Fruit fly (Drosophila melanogaster) whole organism, embryonic: ENCODE data around the gene sni.
A peak's percentile ranks its signal among the peaks of the same experiment; 100 is the strongest.

ENCODE experiments used
- Asciz ChIP-seq: fragments of 200-800 bp; sonication (Bioruptor generic); optimal IDR thresholded peaks from 2 replicates; lab custom pipeline; 2017; ENCODE audit warnings: missing biosample characterization, mild to moderate bottlenecking, missing genetic modification characterization, missing genetic modification reagents
- BEAF-32 ChIP-seq: fragments of 200-800 bp; sonication (Bioruptor generic); optimal IDR thresholded peaks from 3 replicates; lab custom pipeline; 2017; ENCODE audit warnings: missing biosample characterization, missing genetic modification characterization, mild to moderate bottlenecking, moderate library complexity, missing genetic modification reagents
- CG10431 ChIP-seq: fragments of 200-800 bp; sonication (Bioruptor generic); optimal IDR thresholded peaks from 3 replicates; lab custom pipeline; 2018; ENCODE audit warnings: missing biosample characterization, mild to moderate bottlenecking, missing genetic modification characterization
- CG10462 ChIP-seq: fragments of 200-800 bp; sonication (Bioruptor generic); optimal IDR thresholded peaks from 2 replicates; lab custom pipeline; 2016; ENCODE audit warnings: missing biosample characterization, missing genetic modification characterization
- CG10543 ChIP-seq: fragments of 200-800 bp; sonication (Bioruptor generic); optimal IDR thresholded peaks from 3 replicates; lab custom pipeline; 2017; ENCODE audit warnings: missing biosample characterization, mild to moderate bottlenecking, missing genetic modification characterization, moderate library complexity
- CG10565 ChIP-seq: fragments of 200-800 bp; sonication (Bioruptor generic); optimal IDR thresholded peaks from 3 replicates; lab custom pipeline; 2016; ENCODE audit warnings: missing biosample characterization, mild to moderate bottlenecking, missing genetic modification characterization
- CG11398 ChIP-seq: fragments of 200-800 bp; sonication (Bioruptor generic); optimal IDR thresholded peaks from 2 replicates; lab custom pipeline; 2016; ENCODE audit warnings: missing biosample characterization, missing genetic modification characterization
- CG12071 ChIP-seq: fragments of 200-800 bp; sonication (Bioruptor generic); optimal IDR thresholded peaks from 3 replicates; lab custom pipeline; 2018; ENCODE audit warnings: missing biosample characterization, mild to moderate bottlenecking, missing genetic modification characterization
- CG13424 ChIP-seq: fragments of 200-800 bp; sonication (Bioruptor generic); optimal IDR thresholded peaks from 2 replicates; lab custom pipeline; 2019; ENCODE audit warnings: missing biosample characterization, mild to moderate bottlenecking, missing genetic modification characterization, moderate library complexity
- CG14667 ChIP-seq: fragments of 200-800 bp; sonication (Bioruptor generic); IDR thresholded peaks from 2 replicates; pipeline ENCODE4 v1.3.6; 2022; ENCODE audit warnings: missing biosample characterization, missing genetic modification characterization
- CG16779 ChIP-seq: fragments of 200-800 bp; sonication (Bioruptor generic); IDR thresholded peaks from 2 replicates; pipeline ENCODE4 v1.3.6; 2022; ENCODE audit warnings: missing biosample characterization, missing genetic modification characterization
- CG18599 ChIP-seq: fragments of 200-800 bp; sonication (Bioruptor generic); optimal IDR thresholded peaks from 3 replicates; lab custom pipeline; 2017; ENCODE audit warnings: missing biosample characterization, missing genetic modification characterization, mild to moderate bottlenecking, moderate library complexity, missing genetic modification reagents
- CG2712 ChIP-seq: fragments of 200-800 bp; optimal IDR thresholded peaks from 3 replicates; lab custom pipeline; 2019; ENCODE audit warnings: missing biosample characterization, mild to moderate bottlenecking, missing genetic modification characterization, moderate library complexity
- CG34422 ChIP-seq: fragments of 200-800 bp; sonication (Bioruptor generic); IDR thresholded peaks from 3 replicates; pipeline ENCODE4 v1.3.6; 2022; ENCODE audit warnings: missing biosample characterization, missing genetic modification characterization
- CG3847 ChIP-seq: fragments of 200-800 bp; sonication (Bioruptor generic); IDR thresholded peaks from 2 replicates; pipeline ENCODE4 v1.3.6; 2022; ENCODE audit warnings: missing biosample characterization, missing genetic modification characterization
- CG4328 ChIP-seq: fragments of 200-800 bp; sonication (Bioruptor generic); optimal IDR thresholded peaks from 3 replicates; lab custom pipeline; 2017; ENCODE audit warnings: missing biosample characterization, missing genetic modification reagents, missing genetic modification characterization
- CG6175 ChIP-seq: fragments of 200-800 bp; sonication (Bioruptor generic); IDR thresholded peaks from 3 replicates; pipeline ENCODE4 v1.3.6; 2022; ENCODE audit warnings: missing biosample characterization, missing genetic modification characterization
- CG7357 ChIP-seq: fragments of 200-800 bp; sonication (Bioruptor generic); IDR thresholded peaks from 3 replicates; pipeline ENCODE4 v1.3.6; 2022; ENCODE audit warnings: missing biosample characterization, missing genetic modification characterization
- CG8359 ChIP-seq: fragments of 200-800 bp; sonication (Bioruptor generic); optimal IDR thresholded peaks from 2 replicates; lab custom pipeline; 2017; ENCODE audit warnings: missing biosample characterization, mild to moderate bottlenecking, missing genetic modification characterization, borderline replicate concordance
- CG8765 ChIP-seq: fragments of 200-800 bp; sonication (Bioruptor generic); IDR thresholded peaks from 2 replicates; pipeline ENCODE4 v1.3.6; 2022; ENCODE audit warnings: missing biosample characterization, missing genetic modification characterization
- CG8944 ChIP-seq: fragments of 200-800 bp; sonication (Bioruptor generic); optimal IDR thresholded peaks from 3 replicates; lab custom pipeline; 2016; ENCODE audit warnings: missing biosample characterization, missing genetic modification characterization
- CG9817 ChIP-seq: fragments of 200-800 bp; sonication (Bioruptor generic); optimal IDR thresholded peaks from 2 replicates; lab custom pipeline; 2018; ENCODE audit warnings: missing biosample characterization, mild to moderate bottlenecking, missing genetic modification characterization, moderate library complexity
- CG9932 ChIP-seq: fragments of 200-800 bp; sonication (Bioruptor generic); IDR thresholded peaks from 2 replicates; pipeline ENCODE4 v1.3.6; 2022; ENCODE audit warnings: missing biosample characterization, missing genetic modification characterization
- Elba2 ChIP-seq: fragments of 200-800 bp; sonication (Bioruptor generic); optimal IDR thresholded peaks from 3 replicates; lab custom pipeline; 2016; ENCODE audit warnings: missing biosample characterization, missing genetic modification characterization
- Ets65A ChIP-seq: fragments of 200-800 bp; sonication (Bioruptor generic); peaks from one replicate; lab custom pipeline; 2016; ENCODE audit warnings: missing biosample characterization, missing genetic modification characterization
- HLHmδ ChIP-seq: fragments of 200-800 bp; sonication (Bioruptor generic); optimal IDR thresholded peaks from 2 replicates; lab custom pipeline; 2018; ENCODE audit warnings: missing biosample characterization, mild to moderate bottlenecking, missing genetic modification characterization, moderate library complexity
- HmgD ChIP-seq: fragments of 200-800 bp; sonication (Bioruptor generic); optimal IDR thresholded peaks from 3 replicates; lab custom pipeline; 2016; ENCODE audit warnings: missing biosample characterization, missing genetic modification characterization
- Myb ChIP-seq: fragments of 200-800 bp; sonication (Bioruptor generic); optimal IDR thresholded peaks from 2 replicates; lab custom pipeline; 2016; ENCODE audit warnings: missing biosample characterization, missing genetic modification characterization
- Scr ChIP-seq: fragments of 200-800 bp; sonication (Bioruptor generic); IDR thresholded peaks from 2 replicates; pipeline ENCODE4 v1.3.6; 2022; ENCODE audit warnings: missing biosample characterization, missing genetic modification characterization; ENCODE audit not compliant: partially characterized antibody
- Sin3A ChIP-seq: fragments of >200 bp; optimal IDR thresholded peaks from 2 replicates; lab custom pipeline; 2018
- Six4 ChIP-seq: fragments of 200-800 bp; sonication (Bioruptor generic); optimal IDR thresholded peaks from 2 replicates; lab custom pipeline; 2016; ENCODE audit warnings: missing biosample characterization, missing genetic modification characterization
- Spps ChIP-seq: fragments of 200-800 bp; sonication (Bioruptor generic); optimal IDR thresholded peaks from 2 replicates; lab custom pipeline; 2018; ENCODE audit warnings: missing biosample characterization, mild to moderate bottlenecking, missing genetic modification characterization
- YL-1 ChIP-seq: fragments of 200-800 bp; sonication (Bioruptor generic); optimal IDR thresholded peaks from 3 replicates; lab custom pipeline; 2017; ENCODE audit warnings: missing biosample characterization, mild to moderate bottlenecking, missing genetic modification characterization
- amos ChIP-seq: fragments of 200-800 bp; sonication (Bioruptor generic); IDR thresholded peaks from 2 replicates; pipeline ENCODE4 v1.3.6; 2022; ENCODE audit warnings: missing biosample characterization, missing genetic modification characterization; ENCODE audit not compliant: partially characterized antibody
- aop ChIP-seq: fragments of 200-800 bp; sonication (Bioruptor generic); IDR thresholded peaks from 2 replicates; pipeline ENCODE4 v1.3.6; 2022; ENCODE audit warnings: missing biosample characterization, missing genetic modification characterization
- ara ChIP-seq: fragments of 200-800 bp; sonication (Bioruptor generic); IDR thresholded peaks from 2 replicates; pipeline ENCODE4 v1.3.6; 2022; ENCODE audit warnings: missing biosample characterization, missing genetic modification characterization
- btn ChIP-seq: fragments of 200-800 bp; sonication (Bioruptor generic); optimal IDR thresholded peaks from 2 replicates; lab custom pipeline; 2016; ENCODE audit warnings: missing biosample characterization, missing genetic modification characterization
- croc ChIP-seq: fragments of 200-800 bp; sonication (Bioruptor generic); conservative IDR thresholded peaks from 3 replicates; pipeline ENCODE4 v1.3.6; 2022; ENCODE audit warnings: missing biosample characterization, missing genetic modification characterization
- crol ChIP-seq: fragments of 200-800 bp; sonication (Bioruptor generic); IDR thresholded peaks from 2 replicates; pipeline ENCODE4 v1.3.6; 2022; ENCODE audit warnings: missing biosample characterization, missing genetic modification characterization
- dm ChIP-seq: fragments of 200-800 bp; sonication (Bioruptor generic); optimal IDR thresholded peaks from 3 replicates; lab custom pipeline; 2016; ENCODE audit warnings: missing biosample characterization, missing genetic modification characterization
- emc ChIP-seq: fragments of 200-800 bp; sonication (Bioruptor generic); optimal IDR thresholded peaks from 2 replicates; lab custom pipeline; 2016; ENCODE audit warnings: missing biosample characterization, missing genetic modification characterization
- fru ChIP-seq: fragments of >200 bp; optimal IDR thresholded peaks from 2 replicates; lab custom pipeline; 2017
- grau ChIP-seq: fragments of 200-800 bp; optimal IDR thresholded peaks from 3 replicates; lab custom pipeline; 2019; ENCODE audit warnings: missing biosample characterization, mild to moderate bottlenecking, missing genetic modification characterization, moderate library complexity
- gsb ChIP-seq: fragments of 200-800 bp; sonication (Bioruptor generic); IDR thresholded peaks from 2 replicates; pipeline ENCODE4 v1.3.6; 2022; ENCODE audit warnings: missing biosample characterization, missing genetic modification characterization
- inv ChIP-seq: fragments of 200-800 bp; sonication (Bioruptor generic); IDR thresholded peaks from 2 replicates; pipeline ENCODE4 v1.3.6; 2022; ENCODE audit warnings: missing biosample characterization, missing genetic modification characterization; ENCODE audit not compliant: partially characterized antibody
- mam ChIP-seq: fragments of 200-800 bp; sonication (Bioruptor generic); optimal IDR thresholded peaks from 3 replicates; lab custom pipeline; 2016; ENCODE audit warnings: missing biosample characterization, missing genetic modification characterization
- nerfin-2 ChIP-seq: fragments of 200-800 bp; sonication (Bioruptor generic); IDR thresholded peaks from 2 replicates; pipeline ENCODE4 v1.3.6; 2022; ENCODE audit warnings: missing biosample characterization, missing genetic modification characterization; ENCODE audit not compliant: partially characterized antibody
- pros ChIP-seq: fragments of 200-800 bp; sonication (Bioruptor generic); optimal IDR thresholded peaks from 3 replicates; lab custom pipeline; 2019; ENCODE audit warnings: missing biosample characterization, mild to moderate bottlenecking, missing genetic modification characterization, moderate library complexity
- ranshi ChIP-seq: fragments of 200-800 bp; sonication (Bioruptor generic); IDR thresholded peaks from 2 replicates; pipeline ENCODE4 v1.3.6; 2022; ENCODE audit warnings: missing biosample characterization, missing genetic modification characterization
- tap ChIP-seq: fragments of 200-800 bp; optimal IDR thresholded peaks from 3 replicates; lab custom pipeline; 2019; ENCODE audit warnings: missing biosample characterization, mild to moderate bottlenecking, missing genetic modification characterization, moderate library complexity
- tgo ChIP-seq: fragments of 200-800 bp; sonication (Bioruptor generic); IDR thresholded peaks from 3 replicates; pipeline ENCODE4 v1.3.6; 2022; ENCODE audit warnings: missing biosample characterization, missing genetic modification characterization

Gene sni

dm6 chrX:8202724-8203362 lies 41.0 kb downstream of the sni start (continued):
- no peak for TF ChIP-seq mam
- no peak for TF ChIP-seq dm (GFP tag; lab: Kevin White, UChicago)
- no peak for TF ChIP-seq CG10462 (GFP tag; lab: Kevin White, UChicago)
- peak; percentile 40; the same call in 2 of the 3 replicates for TF ChIP-seq tgo (GFP tag; lab: Robert Waterston, UW)
- TF ChIP-seq amos (GFP tag; lab: Robert Waterston, UW) = no peak
- TF ChIP-seq CG10565 (GFP tag; lab: Kevin White, UChicago) = no peak
- no peak for TF ChIP-seq CG16779 (GFP tag; lab: Robert Waterston, UW)
- no peak for TF ChIP-seq CG9932
- TF ChIP-seq ranshi (GFP tag; lab: Robert Waterston, UW) = no peak
- TF ChIP-seq Myb (GFP tag; lab: Kevin White, UChicago) = no peak
- TF ChIP-seq fru = no peak
- TF ChIP-seq CG10431 = no peak
- peak; percentile 62; the same call in 1 of the 2 replicates for TF ChIP-seq crol
- peak; percentile 61 for TF ChIP-seq CG18599 (GFP tag; lab: Kevin White, UChicago)
- no peak for TF ChIP-seq Scr (GFP tag; lab: Robert Waterston, UW)
- no peak for TF ChIP-seq CG8765 (GFP tag; lab: Robert Waterston, UW)
- no peak for TF ChIP-seq ara (GFP tag; lab: Robert Waterston, UW)
- no peak for TF ChIP-seq Ets65A (GFP tag; lab: Kevin White, UChicago)
- no peak for TF ChIP-seq btn (GFP tag; lab: Kevin White, UChicago)
- TF ChIP-seq gsb (GFP tag; lab: Robert Waterston, UW) = no peak
- no peak for TF ChIP-seq inv
- no peak for TF ChIP-seq croc (GFP tag; lab: Robert Waterston, UW)
- no peak for TF ChIP-seq Elba2 (GFP tag; lab: Kevin White, UChicago)
- TF ChIP-seq CG4328 (GFP tag; lab: Kevin White, UChicago) = no peak
- TF ChIP-seq CG7357 (GFP tag; lab: Robert Waterston, UW) = no peak
- no peak for TF ChIP-seq CG11398 (GFP tag; lab: Kevin White, UChicago)
- TF ChIP-seq HLHmδ = no peak
- peak; percentile 34 for TF ChIP-seq grau (tag; lab: Kevin White, UChicago)
- TF ChIP-seq pros = no peak
- TF ChIP-seq CG8944 (GFP tag; lab: Kevin White, UChicago) = no peak
- no peak for TF ChIP-seq CG6175 (GFP tag; lab: Robert Waterston, UW)
- no peak for TF ChIP-seq tap (tag; lab: Kevin White, UChicago)
- TF ChIP-seq CG34422 (GFP tag; lab: Robert Waterston, UW) = 0 out of 3 replicates have a peak, but pooled peaks have one; percentile 28
- TF ChIP-seq CG9817 (tag; lab: Kevin White, UChicago) = peak; percentile 4
- TF ChIP-seq Spps (tag; lab: Kevin White, UChicago) = no peak
- peak; percentile 41 for TF ChIP-seq CG13424 (tag; lab: Kevin White, UChicago)
- no peak for TF ChIP-seq CG8359
- TF ChIP-seq Sin3A (lab: Kevin White, UChicago) = no peak
- TF ChIP-seq YL-1 = no peak
- no peak for TF ChIP-seq aop (GFP tag; lab: Robert Waterston, UW)
- TF ChIP-seq CG14667 (GFP tag; lab: Robert Waterston, UW) = no peak
- peak; percentile 15 for TF ChIP-seq CG2712 (tag; lab: Kevin White, UChicago)
- no peak for TF ChIP-seq CG12071
- no peak for TF ChIP-seq nerfin-2 (GFP tag; lab: Robert Waterston, UW)
- TF ChIP-seq CG10543 (GFP tag; lab: Kevin White, UChicago) = peak; percentile 33
- no peak for TF ChIP-seq Six4 (GFP tag; lab: Kevin White, UChicago)
- TF ChIP-seq Asciz (GFP tag; lab: Kevin White, UChicago) = no peak
- no peak for TF ChIP-seq emc (GFP tag; lab: Kevin White, UChicago)
- TF ChIP-seq BEAF-32 (GFP tag; lab: Kevin White, UChicago) = no peak
- no peak for TF ChIP-seq CG3847 (GFP tag; lab: Robert Waterston, UW)
- no peak for TF ChIP-seq HmgD (GFP tag; lab: Kevin White, UChicago)
